Worm (Caenorhabditis elegans) whole organism, L4 larva: ENCODE data around the gene aakg-1.

ENCODE experiments used
- F10B5.3 ChIP-seq: sonication (generic microtip); optimal IDR thresholded peaks from 2 replicates; lab custom pipeline; 2016; ENCODE audit warnings: mild to moderate bottlenecking, missing genetic modification characterization, missing compliant biosample characterization
- F37D6.2 ChIP-seq: sonication (generic microtip); optimal IDR thresholded peaks from 2 replicates; lab custom pipeline; 2016; ENCODE audit warnings: mild to moderate bottlenecking, missing genetic modification characterization, missing compliant biosample characterization
- R02D3.7 ChIP-seq: fragments of 150-350 bp; sonication (generic microtip); optimal IDR thresholded peaks from 3 replicates; lab custom pipeline; 2014; ENCODE audit warnings: missing biosample characterization, missing genetic modification characterization
- ama-1 ChIP-seq: fragments of 150-350 bp; optimal IDR thresholded peaks from 2 replicates; lab custom pipeline; 2014; ENCODE audit warnings: inconsistent platforms, mixed read lengths
- daf-8 ChIP-seq: fragments of 200-800 bp; sonication (Bioruptor generic); IDR thresholded peaks from 2 replicates; pipeline ENCODE4 v1.3.6; 2022; ENCODE audit warnings: missing genetic modification characterization, missing compliant biosample characterization
- skn-1 ChIP-seq: fragments of 150-350 bp; optimal IDR thresholded peaks from 2 replicates; lab custom pipeline; 2014; ENCODE audit warnings: missing biosample characterization, missing genetic modification characterization
- ztf-11 ChIP-seq: fragments of 150-350 bp; optimal IDR thresholded peaks from 2 replicates; lab custom pipeline; 2014; ENCODE audit warnings: missing biosample characterization, missing genetic modification characterization

DNA sequence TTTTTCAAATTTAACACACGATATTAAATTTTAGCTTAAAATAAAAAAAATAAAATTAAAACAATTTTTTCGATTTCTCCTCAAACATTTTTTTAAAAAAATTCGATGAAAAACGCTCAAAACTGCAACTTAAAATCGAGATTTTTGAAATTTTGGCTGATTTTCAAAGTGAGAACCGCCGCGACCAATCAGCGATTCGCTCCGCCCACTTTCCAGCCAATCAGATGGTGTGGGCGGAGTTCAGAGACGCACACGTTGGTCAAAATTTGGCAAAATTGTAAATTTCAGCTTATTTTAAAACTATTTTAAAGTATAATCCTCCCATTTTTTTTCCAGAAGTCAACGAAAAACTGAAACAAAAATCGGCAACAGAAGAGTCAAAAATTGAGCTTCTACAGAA, 64.7 kb downstream of the aakg-1 start:
- TF ChIP-seq ztf-11 (tag; lab: Kevin White, UChicago), result no peak
- TF ChIP-seq R02D3.7 (tag; lab: Kevin White, UChicago), result no peak
- no peak for TF ChIP-seq daf-8
- TF ChIP-seq skn-1, result no peak
- no peak for TF ChIP-seq ama-1 (lab: Kevin White, UChicago)
- no peak for TF ChIP-seq F37D6.2
- no peak for TF ChIP-seq F10B5.3
